Fruit fly (Drosophila melanogaster) whole organism, prepupa: ENCODE measurements around the gene CG7497.

Experiments
- CG10669 ChIP-seq: fragments of 200-800 bp; sonication (Bioruptor generic); optimal IDR thresholded peaks from 3 replicates; lab custom pipeline; 2018; ENCODE audit warnings: missing biosample characterization, mild to moderate bottlenecking, missing genetic modification characterization, moderate library complexity
- CG11902 ChIP-seq: fragments of 200-800 bp; sonication (Bioruptor generic); optimal IDR thresholded peaks from 3 replicates; lab custom pipeline; 2016; ENCODE audit warnings: missing biosample characterization, missing genetic modification characterization
- CG15336 ChIP-seq: fragments of 200-800 bp; sonication (Bioruptor generic); IDR thresholded peaks from 2 replicates; pipeline ENCODE4 v1.3.6; 2022; ENCODE audit warnings: missing biosample characterization, missing genetic modification characterization
- CG34406 ChIP-seq: fragments of 200-800 bp; sonication (Bioruptor generic); optimal IDR thresholded peaks from 3 replicates; lab custom pipeline; 2016; ENCODE audit warnings: missing biosample characterization, missing genetic modification characterization
- CG4318 ChIP-seq: fragments of 200-800 bp; sonication (Bioruptor generic); optimal IDR thresholded peaks from 3 replicates; lab custom pipeline; 2017; ENCODE audit warnings: missing biosample characterization, mild to moderate bottlenecking, missing genetic modification characterization
- CG6163 ChIP-seq: fragments of 200-800 bp; sonication (Bioruptor generic); IDR thresholded peaks from 3 replicates; pipeline ENCODE4 v1.3.6; 2022; ENCODE audit warnings: missing biosample characterization, missing genetic modification characterization
- CG6808 ChIP-seq: fragments of 200-800 bp; sonication (Bioruptor generic); optimal IDR thresholded peaks from 3 replicates; lab custom pipeline; 2017; ENCODE audit warnings: missing biosample characterization, missing genetic modification characterization, mild to moderate bottlenecking, moderate library complexity, missing genetic modification reagents
- CG6854 ChIP-seq: fragments of 200-800 bp; sonication (Bioruptor generic); optimal IDR thresholded peaks from 2 replicates; lab custom pipeline; 2017; ENCODE audit warnings: missing biosample characterization, mild to moderate bottlenecking, missing genetic modification characterization
- CG7368 ChIP-seq: fragments of 200-800 bp; sonication (Bioruptor generic); optimal IDR thresholded peaks from 3 replicates; lab custom pipeline; 2016; ENCODE audit warnings: missing biosample characterization, missing genetic modification characterization
- CG8119 ChIP-seq: fragments of 200-800 bp; sonication (Bioruptor generic); IDR thresholded peaks from 3 replicates; pipeline ENCODE4 v1.3.6; 2022; ENCODE audit warnings: missing biosample characterization, missing genetic modification characterization
- CG8319 ChIP-seq: fragments of 200-800 bp; sonication (Bioruptor generic); optimal IDR thresholded peaks from 3 replicates; lab custom pipeline; 2016; ENCODE audit warnings: missing biosample characterization, missing genetic modification characterization
- CG8632 ChIP-seq: fragments of 200-800 bp; sonication (Bioruptor generic); optimal IDR thresholded peaks from 3 replicates; lab custom pipeline; 2016; ENCODE audit warnings: missing biosample characterization, missing genetic modification characterization
- CG9139 ChIP-seq: fragments of 200-800 bp; sonication (Bioruptor generic); optimal IDR thresholded peaks from 3 replicates; lab custom pipeline; 2017; ENCODE audit warnings: missing biosample characterization, mild to moderate bottlenecking, missing genetic modification characterization
- Eip75B ChIP-seq: fragments of 200-800 bp; sonication (Bioruptor generic); optimal IDR thresholded peaks from 3 replicates; lab custom pipeline; 2016; ENCODE audit warnings: missing biosample characterization, missing genetic modification characterization
- Eip93F ChIP-seq: fragments of 200-800 bp; sonication (Bioruptor generic); optimal IDR thresholded peaks from 2 replicates; lab custom pipeline; 2016; ENCODE audit warnings: missing biosample characterization, mild to moderate bottlenecking, missing genetic modification characterization
- Ets21C ChIP-seq: fragments of 200-800 bp; sonication (Bioruptor generic); optimal IDR thresholded peaks from 3 replicates; lab custom pipeline; 2016; ENCODE audit warnings: missing biosample characterization, missing genetic modification characterization
- Hr38 ChIP-seq: sonication (Bioruptor generic); optimal IDR thresholded peaks from 2 replicates; lab custom pipeline; 2016; ENCODE audit warnings: missing biosample characterization, missing genetic modification characterization
- Smox ChIP-seq: fragments of 200-800 bp; sonication (Bioruptor generic); optimal IDR thresholded peaks from 3 replicates; lab custom pipeline; 2016; ENCODE audit warnings: missing biosample characterization, missing genetic modification characterization
- Sox15 ChIP-seq: fragments of 200-800 bp; sonication (Bioruptor generic); optimal IDR thresholded peaks from 3 replicates; lab custom pipeline; 2016; ENCODE audit warnings: missing biosample characterization, missing genetic modification characterization
- achi ChIP-seq: fragments of 200-800 bp; sonication (Bioruptor generic); optimal IDR thresholded peaks from 3 replicates; lab custom pipeline; 2016; ENCODE audit warnings: missing biosample characterization, missing genetic modification characterization
- acj6 ChIP-seq: fragments of 200-800 bp; sonication (Bioruptor generic); optimal IDR thresholded peaks from 3 replicates; lab custom pipeline; 2016; ENCODE audit warnings: missing biosample characterization, missing genetic modification characterization
- dac ChIP-seq: fragments of 200-800 bp; sonication (Bioruptor generic); optimal IDR thresholded peaks from 2 replicates; lab custom pipeline; 2017; ENCODE audit warnings: missing biosample characterization, mild to moderate bottlenecking, missing genetic modification characterization
- dsx ChIP-seq: fragments of 200-800 bp; optimal IDR thresholded peaks from 3 replicates; lab custom pipeline; 2019; ENCODE audit warnings: missing biosample characterization, mild to moderate bottlenecking, missing genetic modification characterization, moderate library complexity; ENCODE audit not compliant: poor library complexity, severe bottlenecking
- esn ChIP-seq: fragments of 200-800 bp; sonication (Bioruptor generic); optimal IDR thresholded peaks from 2 replicates; lab custom pipeline; 2016; ENCODE audit warnings: missing biosample characterization, mild to moderate bottlenecking, missing genetic modification characterization, moderate library complexity
- fd85E ChIP-seq: fragments of 200-800 bp; sonication (Bioruptor generic); optimal IDR thresholded peaks from 3 replicates; lab custom pipeline; 2016; ENCODE audit warnings: missing biosample characterization, missing genetic modification characterization
- fkh ChIP-seq: fragments of 200-800 bp; sonication (Bioruptor generic); optimal IDR thresholded peaks from 3 replicates; lab custom pipeline; 2017; ENCODE audit warnings: missing biosample characterization, mild to moderate bottlenecking, missing genetic modification characterization, moderate library complexity
- lz ChIP-seq: fragments of 200-800 bp; sonication (Bioruptor generic); optimal IDR thresholded peaks from 3 replicates; lab custom pipeline; 2016; ENCODE audit warnings: missing biosample characterization, missing genetic modification characterization
- pdm3 ChIP-seq: fragments of 200-800 bp; sonication (Bioruptor generic); optimal IDR thresholded peaks from 3 replicates; lab custom pipeline; 2016; ENCODE audit warnings: missing biosample characterization, missing genetic modification characterization
- salr ChIP-seq, 2 experiments: fragments of 200-800 bp; sonication (Bioruptor generic); optimal IDR thresholded peaks; 3 replicates each; lab custom pipeline; 2016 to 2018; ENCODE audit warnings: missing biosample characterization in 2 of 2, missing genetic modification characterization in 2 of 2, mild to moderate bottlenecking in 1 of 2
- spab ChIP-seq: fragments of 200-800 bp; sonication (Bioruptor generic); optimal IDR thresholded peaks from 2 replicates; lab custom pipeline; 2017; ENCODE audit warnings: missing biosample characterization, mild to moderate bottlenecking, missing genetic modification characterization, missing genetic modification reagents
- svp ChIP-seq: fragments of 200-800 bp; sonication (Bioruptor generic); peaks from one replicate; lab custom pipeline; 2016; ENCODE audit warnings: missing biosample characterization, missing genetic modification characterization
- vri ChIP-seq: fragments of 200-800 bp; sonication (Bioruptor generic); optimal IDR thresholded peaks from 3 replicates; lab custom pipeline; 2016; ENCODE audit warnings: missing biosample characterization, mild to moderate bottlenecking, missing genetic modification characterization

The CG7497 gene

DNA sequence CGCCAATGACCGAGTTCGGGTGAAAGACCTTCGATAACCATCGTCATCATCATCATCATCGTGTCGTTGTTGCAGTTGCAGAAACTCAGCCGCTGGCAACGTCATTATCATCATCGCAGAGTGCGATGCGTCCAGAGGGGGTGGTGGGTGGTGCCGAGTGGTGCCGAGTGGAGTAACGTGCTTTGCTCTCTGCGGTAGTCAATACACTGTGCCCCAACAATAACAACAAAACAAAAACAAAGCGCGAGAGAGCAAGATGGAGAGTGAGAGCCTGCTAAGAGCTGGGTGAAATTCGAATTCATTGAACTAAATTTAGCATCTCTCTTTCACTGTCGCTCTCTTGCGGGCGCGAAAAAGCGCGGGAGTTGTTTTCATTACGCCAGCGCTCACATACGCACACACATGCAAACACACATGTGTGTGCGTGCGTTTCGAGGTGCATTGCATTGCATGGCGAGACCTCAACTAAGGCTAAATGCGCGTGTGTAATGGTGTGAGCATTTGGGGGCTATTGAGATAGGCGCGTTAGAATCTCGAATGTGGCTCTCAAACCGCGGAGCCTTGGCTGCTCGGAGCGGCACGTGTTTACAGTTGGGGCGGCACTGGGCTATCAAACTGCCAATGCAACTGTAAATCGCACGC, 21.3 kb upstream of the CG7497 start (continued):
- no peak for TF ChIP-seq CG11902 (GFP tag; lab: Kevin White, UChicago)
- peak; percentile 61 for TF ChIP-seq vri (GFP tag; lab: Kevin White, UChicago)
- no peak for TF ChIP-seq CG7368 (GFP tag; lab: Kevin White, UChicago)
- TF ChIP-seq lz (GFP tag; lab: Kevin White, UChicago): no peak
- no peak for TF ChIP-seq CG6163 (GFP tag; lab: Robert Waterston, UW)
- no peak for TF ChIP-seq CG8632 (GFP tag; lab: Kevin White, UChicago)
- no peak for TF ChIP-seq achi (GFP tag; lab: Kevin White, UChicago)
- no peak for TF ChIP-seq dac
- TF ChIP-seq CG15336 (GFP tag; lab: Robert Waterston, UW): peak; percentile 65; the same call in 1 of the 2 replicates
- peak; percentile 20 for TF ChIP-seq CG6808 (GFP tag; lab: Kevin White, UChicago)
- peak; percentile 55 for TF ChIP-seq CG9139 (GFP tag; lab: Kevin White, UChicago)
- TF ChIP-seq salr (GFP tag; optimal IDR thresholded peaks at IDR 0.05; lab: Kevin White, UChicago): no peak
- peak; percentile 51 for TF ChIP-seq fd85E
- no peak for TF ChIP-seq Sox15
- TF ChIP-seq CG8319 (GFP tag; lab: Kevin White, UChicago): no peak
- TF ChIP-seq CG8119 (GFP tag; lab: Robert Waterston, UW): 0 out of 3 replicates have a peak, but pooled peaks have one; percentile 42
- no peak for TF ChIP-seq Eip75B
- no peak for TF ChIP-seq Hr38 (GFP tag; lab: Kevin White, UChicago)
- no peak for TF ChIP-seq Ets21C (GFP tag; lab: Kevin White, UChicago)
- TF ChIP-seq CG4318 (GFP tag; lab: Kevin White, UChicago): no peak
- no peak for TF ChIP-seq spab (GFP tag; lab: Kevin White, UChicago)
- TF ChIP-seq fkh (GFP tag; lab: Kevin White, UChicago): no peak
- no peak for TF ChIP-seq pdm3
- TF ChIP-seq Smox (GFP tag; lab: Kevin White, UChicago): no peak
- TF ChIP-seq CG10669: no peak

DNA sequence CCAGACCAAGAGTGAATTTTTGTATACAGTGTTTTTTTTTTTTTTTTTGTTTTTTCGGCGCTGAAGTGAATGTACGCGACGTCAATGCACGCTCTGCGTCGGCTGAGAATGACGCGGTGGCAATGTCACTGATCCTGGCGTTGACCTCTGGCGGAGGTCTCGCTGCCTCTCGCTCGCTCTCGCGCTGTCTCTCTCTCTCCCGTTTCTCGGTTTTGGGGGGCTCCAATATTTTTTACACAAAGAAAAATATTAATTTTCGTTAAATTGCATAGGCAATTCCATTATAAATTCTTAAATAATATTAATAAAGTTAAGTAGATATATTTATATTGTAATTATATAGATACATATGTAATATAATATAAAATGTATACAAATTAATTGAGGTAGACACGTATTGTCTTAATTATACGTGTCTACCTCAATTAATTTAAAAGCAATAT, 19.9 kb upstream of the CG7497 start:
- TF ChIP-seq CG34406 (peak; percentile 35), esn (peak; percentile 1), Hr38 (GFP tag; lab: Kevin White, UChicago) (no peak), svp (peak; percentile 97), Eip93F (GFP tag; lab: Kevin White, UChicago) (no peak), CG7368 (GFP tag; lab: Kevin White, UChicago) (no peak)
- TF ChIP-seq, all 60 proteins: peak for 3

DNA sequence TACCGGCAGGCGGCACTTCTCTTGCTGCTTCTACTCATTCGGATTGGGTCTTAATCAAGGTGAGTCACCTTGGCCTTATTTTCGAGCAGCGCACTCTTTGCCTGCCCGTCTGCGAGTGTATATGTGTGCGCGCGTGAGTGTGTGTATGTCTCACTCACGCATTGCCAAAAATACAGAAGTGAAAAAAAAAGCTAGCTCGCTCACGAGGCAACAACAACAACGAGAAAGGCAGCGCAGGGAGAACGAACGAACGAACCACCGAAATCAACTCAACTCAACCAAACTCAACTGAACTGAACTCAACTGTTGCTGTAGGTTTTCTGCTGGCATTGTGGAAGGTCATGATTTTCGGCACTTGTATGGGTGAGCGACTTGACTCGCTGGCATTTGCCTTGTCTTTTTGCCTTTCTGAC, 19.3 kb upstream of the CG7497 start:
- TF ChIP-seq achi (GFP tag; lab: Kevin White, UChicago) (no peak), acj6 (GFP tag; lab: Kevin White, UChicago) (no peak), CG6854 (peak; percentile 51), vri (GFP tag; lab: Kevin White, UChicago) (peak; percentile 52), svp (peak; percentile 80), spab (GFP tag; lab: Kevin White, UChicago) (no peak), Smox (GFP tag; lab: Kevin White, UChicago) (no peak), Eip75B (peak; percentile 46)

DNA sequence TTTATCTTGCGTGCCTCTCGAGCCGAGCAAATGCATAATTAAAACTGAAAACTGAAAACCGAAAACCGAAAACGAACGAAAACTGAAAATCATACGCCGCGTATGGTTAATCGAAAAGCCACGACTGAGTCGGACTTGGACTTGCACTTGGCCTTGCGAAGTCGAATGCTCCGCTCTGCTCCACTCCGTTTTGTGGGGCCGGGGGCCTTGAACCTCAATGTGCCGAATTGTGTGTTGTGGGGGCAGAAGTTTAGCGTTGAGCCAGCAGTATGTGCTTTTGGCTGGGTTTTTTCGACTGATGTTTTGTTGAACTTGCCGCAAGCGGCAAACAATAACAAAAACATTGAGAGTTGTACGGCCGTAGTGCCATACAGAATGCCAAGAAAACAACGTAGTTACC, 18.0 kb upstream of the CG7497 start:
- TF ChIP-seq Sox15 (no peak), CG8319 (GFP tag; lab: Kevin White, UChicago) (no peak), fd85E (no peak), CG10669 (no peak), esn (no peak), dsx (GFP tag; lab: Kevin White, UChicago) (no peak)

DNA sequence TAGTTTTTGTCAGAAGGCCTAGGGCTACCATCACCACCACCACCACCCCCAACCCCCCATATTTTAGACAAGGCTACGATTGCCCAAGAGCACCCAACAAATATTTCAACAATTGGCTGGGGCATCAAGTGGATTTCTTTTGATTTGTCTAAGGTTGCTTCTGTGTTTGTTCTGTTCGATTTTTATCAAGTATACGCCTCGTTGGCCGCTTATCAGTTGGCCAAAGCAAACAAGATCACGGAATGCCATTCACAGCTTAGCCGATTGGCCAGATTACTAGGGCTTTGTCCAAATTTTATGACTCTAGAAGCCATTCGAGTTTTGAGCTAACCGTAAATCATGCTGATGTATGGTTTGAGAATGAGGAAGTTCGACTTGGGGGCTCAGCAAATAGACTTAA, 17.4 kb upstream of the CG7497 start:
- TF ChIP-seq salr (GFP tag; optimal IDR thresholded peaks at IDR 0.05; lab: Kevin White, UChicago) (no peak), CG9139 (GFP tag; lab: Kevin White, UChicago) (no peak), fkh (GFP tag; lab: Kevin White, UChicago) (peak; percentile 45)
